Worm (Caenorhabditis elegans): Measurements from ENCODE around the gene C25G4.17.

- TF ChIP-seq nhr-23 (tag; optimal IDR thresholded peaks at IDR 0.05): no peak
- TF ChIP-seq ceh-82 (tag; optimal IDR thresholded peaks at IDR 0.05): no peak
- TF ChIP-seq alr-1 (tag; optimal IDR thresholded peaks at IDR 0.05): no peak
- no peak for TF ChIP-seq mdl-1 (tag; optimal IDR thresholded peaks at IDR 0.05)
- TF ChIP-seq lsy-2 (tag; optimal IDR thresholded peaks at IDR 0.05): no peak
- no peak for TF ChIP-seq nhr-21 (tag; optimal IDR thresholded peaks at IDR 0.05)
- no peak for TF ChIP-seq Y55F3AM.14 (GFP tag; optimal IDR thresholded peaks at IDR 0.05)
- TF ChIP-seq blmp-1 (tag; optimal IDR thresholded peaks at IDR 0.05; ENCODE audit: insufficient read depth): no peak
- no peak for TF ChIP-seq lin-39 (tag; optimal IDR thresholded peaks at IDR 0.05)
- TF ChIP-seq ztf-4 (tag; optimal IDR thresholded peaks at IDR 0.05): no peak
- no peak for TF ChIP-seq dmd-4 (tag; optimal IDR thresholded peaks at IDR 0.05)
- no peak for TF ChIP-seq nhr-11 (tag; optimal IDR thresholded peaks at IDR 0.05)
- TF ChIP-seq elt-1 (tag; optimal IDR thresholded peaks at IDR 0.05): no peak
- no peak for TF ChIP-seq zag-1 (tag; optimal IDR thresholded peaks at IDR 0.05)
These were observed 43.4 kb upstream of the C25G4.17 start, which contains the start of gene acs-20 for ce11 chrIV:12398437-12398836.
